Fruit fly (Drosophila melanogaster) whole organism, embryonic: ENCODE results near the gene cue.
A peak's percentile ranks its signal among the peaks of the same experiment; 100 is the strongest.

Experiments
- BEAF-32 ChIP-seq: fragments of 200-800 bp; sonication (Bioruptor generic); optimal IDR thresholded peaks from 3 replicates; lab custom pipeline; 2017; ENCODE audit warnings: missing biosample characterization, missing genetic modification characterization, mild to moderate bottlenecking, moderate library complexity, missing genetic modification reagents
- CG10959 ChIP-seq: fragments of 200-800 bp; sonication (Bioruptor generic); IDR thresholded peaks from 2 replicates; pipeline ENCODE4 v1.3.6; 2022; ENCODE audit warnings: missing biosample characterization, missing genetic modification characterization
- CG14710 ChIP-seq: fragments of 200-800 bp; sonication (Bioruptor generic); optimal IDR thresholded peaks from 3 replicates; lab custom pipeline; 2019; ENCODE audit warnings: missing biosample characterization, mild to moderate bottlenecking, missing genetic modification characterization, moderate library complexity
- CG1603 ChIP-seq: fragments of 200-800 bp; sonication (Bioruptor generic); optimal IDR thresholded peaks from 2 replicates; lab custom pipeline; 2019; ENCODE audit warnings: missing biosample characterization, mild to moderate bottlenecking, missing genetic modification characterization, moderate library complexity
- CG17385 ChIP-seq: fragments of 200-800 bp; sonication (Bioruptor generic); optimal IDR thresholded peaks from 3 replicates; lab custom pipeline; 2018; ENCODE audit warnings: missing biosample characterization, mild to moderate bottlenecking, missing genetic modification characterization
- CG2712 ChIP-seq: fragments of 200-800 bp; optimal IDR thresholded peaks from 3 replicates; lab custom pipeline; 2019; ENCODE audit warnings: missing biosample characterization, mild to moderate bottlenecking, missing genetic modification characterization, moderate library complexity
- CG30403 ChIP-seq: fragments of 200-800 bp; sonication (Bioruptor generic); optimal IDR thresholded peaks from 3 replicates; lab custom pipeline; 2016; ENCODE audit warnings: missing biosample characterization, missing genetic modification characterization
- CG31388 ChIP-seq: fragments of 200-800 bp; sonication (Bioruptor generic); optimal IDR thresholded peaks from 2 replicates; lab custom pipeline; 2016; ENCODE audit warnings: missing biosample characterization, missing genetic modification characterization
- CG3838 ChIP-seq: fragments of 200-800 bp; sonication (Bioruptor generic); optimal IDR thresholded peaks from 3 replicates; lab custom pipeline; 2016; ENCODE audit warnings: missing biosample characterization, missing genetic modification characterization
- CG43689 ChIP-seq: fragments of 200-800 bp; sonication (Bioruptor generic); IDR thresholded peaks from 2 replicates; pipeline ENCODE4 v1.3.6; 2022; ENCODE audit warnings: missing biosample characterization, missing genetic modification characterization
- CG4404 ChIP-seq: fragments of 200-800 bp; sonication (Bioruptor generic); IDR thresholded peaks from 2 replicates; pipeline ENCODE4 v1.3.6; 2022; ENCODE audit warnings: missing biosample characterization, missing genetic modification characterization
- CG6791 ChIP-seq: fragments of 200-800 bp; sonication (Bioruptor generic); IDR thresholded peaks from 3 replicates; pipeline ENCODE4 v1.3.6; 2022; ENCODE audit warnings: missing biosample characterization, missing genetic modification characterization; ENCODE audit not compliant: partially characterized antibody
- CG8281 ChIP-seq: fragments of 200-800 bp; sonication (Bioruptor generic); optimal IDR thresholded peaks from 2 replicates; lab custom pipeline; 2018; ENCODE audit warnings: missing biosample characterization, mild to moderate bottlenecking, missing genetic modification characterization, moderate library complexity
- Chrac-16 ChIP-seq: fragments of 200-800 bp; sonication (Bioruptor generic); optimal IDR thresholded peaks from 3 replicates; lab custom pipeline; 2016; ENCODE audit warnings: missing biosample characterization, missing genetic modification characterization
- D19A ChIP-seq: fragments of 200-800 bp; optimal IDR thresholded peaks from 3 replicates; lab custom pipeline; 2019; ENCODE audit warnings: missing biosample characterization, mild to moderate bottlenecking, missing genetic modification characterization, moderate library complexity
- Dip3 ChIP-seq: fragments of 200-800 bp; sonication (Bioruptor generic); optimal IDR thresholded peaks from 3 replicates; lab custom pipeline; 2016; ENCODE audit warnings: missing biosample characterization, missing genetic modification characterization
- Drgx ChIP-seq: fragments of 200-800 bp; sonication (Bioruptor generic); IDR thresholded peaks from 2 replicates; pipeline ENCODE4 v1.3.6; 2022; ENCODE audit warnings: missing biosample characterization, missing genetic modification characterization
- ERR ChIP-seq: fragments of 200-800 bp; sonication (Bioruptor generic); optimal IDR thresholded peaks from 2 replicates; lab custom pipeline; 2016; ENCODE audit warnings: missing biosample characterization, missing genetic modification characterization
- Fer1 ChIP-seq: fragments of 200-800 bp; sonication (Bioruptor generic); optimal IDR thresholded peaks from 2 replicates; lab custom pipeline; 2017; ENCODE audit warnings: missing biosample characterization, mild to moderate bottlenecking, missing genetic modification characterization
- MBD-R2 ChIP-seq: fragments of 200-800 bp; sonication (Bioruptor generic); IDR thresholded peaks from 2 replicates; pipeline ENCODE4 v1.3.6; 2022; ENCODE audit warnings: missing biosample characterization, missing genetic modification characterization
- Oli ChIP-seq: fragments of 200-800 bp; sonication (Bioruptor generic); optimal IDR thresholded peaks from 2 replicates; lab custom pipeline; 2018; ENCODE audit warnings: missing biosample characterization, mild to moderate bottlenecking, missing genetic modification characterization, moderate library complexity
- Spps ChIP-seq: fragments of 200-800 bp; sonication (Bioruptor generic); optimal IDR thresholded peaks from 2 replicates; lab custom pipeline; 2018; ENCODE audit warnings: missing biosample characterization, mild to moderate bottlenecking, missing genetic modification characterization
- Vsx1 ChIP-seq: fragments of 200-800 bp; sonication (Bioruptor generic); optimal IDR thresholded peaks from 2 replicates; lab custom pipeline; 2017; ENCODE audit warnings: missing biosample characterization, mild to moderate bottlenecking, missing genetic modification characterization, missing genetic modification reagents
- Xbp1 ChIP-seq: fragments of 200-800 bp; sonication (Bioruptor generic); optimal IDR thresholded peaks from 3 replicates; lab custom pipeline; 2016; ENCODE audit warnings: missing biosample characterization, mild to moderate bottlenecking, missing genetic modification characterization
- bigmax ChIP-seq: fragments of 200-800 bp; sonication (Bioruptor generic); optimal IDR thresholded peaks from 2 replicates; lab custom pipeline; 2018; ENCODE audit warnings: missing biosample characterization, mild to moderate bottlenecking, missing genetic modification characterization
- bsh ChIP-seq, 2 experiments: fragments of 200-800 bp; sonication (Bioruptor generic); optimal IDR thresholded peaks; 2 replicates each; lab custom pipeline; 2017 to 2018; ENCODE audit warnings: mild to moderate bottlenecking in 2 of 2, missing biosample characterization in 2 of 2, missing genetic modification characterization in 2 of 2, moderate library complexity in 1 of 2
- cato ChIP-seq: fragments of 200-800 bp; sonication (Bioruptor generic); optimal IDR thresholded peaks from 2 replicates; lab custom pipeline; 2016; ENCODE audit warnings: missing biosample characterization, missing genetic modification characterization, borderline replicate concordance
- ci ChIP-seq: fragments of 200-800 bp; sonication (Bioruptor generic); IDR thresholded peaks from 3 replicates; pipeline ENCODE4 v1.3.6; 2022; ENCODE audit warnings: missing biosample characterization, missing genetic modification characterization
- en ChIP-seq: fragments of 200-800 bp; sonication (Bioruptor generic); optimal IDR thresholded peaks from 2 replicates; lab custom pipeline; 2016; ENCODE audit warnings: missing biosample characterization, missing genetic modification characterization
- exex ChIP-seq: fragments of 200-800 bp; sonication (Bioruptor generic); optimal IDR thresholded peaks from 4 replicates; lab custom pipeline; 2018; ENCODE audit warnings: missing biosample characterization, mild to moderate bottlenecking, missing genetic modification characterization, moderate library complexity
- lab ChIP-seq: fragments of 200-800 bp; sonication (Bioruptor generic); optimal IDR thresholded peaks from 3 replicates; lab custom pipeline; 2017; ENCODE audit warnings: missing biosample characterization, missing genetic modification characterization, mild to moderate bottlenecking, moderate library complexity, missing genetic modification reagents
- lov ChIP-seq, 2 experiments: fragments of 200-800 bp in 1 of 2; fragments of >200 bp in 1 of 2; sonication (Bioruptor generic) in 1 of 2; IDR thresholded peaks in 1 of 2; optimal IDR thresholded peaks in 1 of 2; 2 replicates in 1 of 2; 3 replicates in 1 of 2; pipeline versions ENCODE4 v1.3.6 to Lab custom; 2017 to 2022; ENCODE audit warnings: missing biosample characterization in 1 of 2, missing genetic modification characterization in 1 of 2
- luna ChIP-seq: fragments of 200-800 bp; sonication (Bioruptor generic); optimal IDR thresholded peaks from 2 replicates; lab custom pipeline; 2016; ENCODE audit warnings: missing biosample characterization, missing genetic modification characterization
- odd ChIP-seq: fragments of 200-800 bp; sonication (Bioruptor generic); optimal IDR thresholded peaks from 2 replicates; lab custom pipeline; 2017; ENCODE audit warnings: missing biosample characterization, mild to moderate bottlenecking, missing genetic modification characterization
- phol ChIP-seq: fragments of 200-800 bp; sonication (Bioruptor generic); optimal IDR thresholded peaks from 3 replicates; lab custom pipeline; 2018; ENCODE audit warnings: missing biosample characterization, mild to moderate bottlenecking, missing genetic modification characterization, moderate library complexity
- pnt ChIP-seq: fragments of 200-800 bp; sonication (Bioruptor generic); optimal IDR thresholded peaks from 3 replicates; lab custom pipeline; 2016; ENCODE audit warnings: missing biosample characterization, missing genetic modification characterization
- prd ChIP-seq, 3 experiments: fragments of >200 bp in 2 of 3; fragments of 200-800 bp in 1 of 3; sonication (Bioruptor generic) in 1 of 3; optimal IDR thresholded peaks in 2 of 3; IDR thresholded peaks in 1 of 3; 2 replicates in 2 of 3; 3 replicates in 1 of 3; pipeline versions ENCODE4 v1.3.6 to Lab custom; 2017 to 2022; ENCODE audit warnings: missing biosample characterization in 1 of 3, missing genetic modification characterization in 1 of 3
- pzg ChIP-seq: fragments of 200-800 bp; sonication (Bioruptor generic); optimal IDR thresholded peaks from 3 replicates; lab custom pipeline; 2018; ENCODE audit warnings: missing biosample characterization, mild to moderate bottlenecking, missing genetic modification characterization, moderate library complexity
- repo ChIP-seq: fragments of 200-800 bp; sonication (Bioruptor generic); optimal IDR thresholded peaks from 2 replicates; lab custom pipeline; 2016; ENCODE audit warnings: missing biosample characterization, missing genetic modification characterization
- sima ChIP-seq: fragments of 200-800 bp; sonication (Bioruptor generic); optimal IDR thresholded peaks from 2 replicates; lab custom pipeline; 2016; ENCODE audit warnings: missing biosample characterization, missing genetic modification characterization
- slou ChIP-seq: fragments of 200-800 bp; sonication (Bioruptor generic); optimal IDR thresholded peaks from 3 replicates; lab custom pipeline; 2016; ENCODE audit warnings: missing biosample characterization, missing genetic modification characterization
- so ChIP-seq: fragments of 200-800 bp; sonication (Bioruptor generic); IDR thresholded peaks from 3 replicates; pipeline ENCODE4 v1.3.6; 2022; ENCODE audit warnings: missing biosample characterization, missing genetic modification characterization
- ssp ChIP-seq: fragments of 200-800 bp; sonication (Bioruptor generic); IDR thresholded peaks from 2 replicates; pipeline ENCODE4 v1.3.6; 2022; ENCODE audit warnings: missing biosample characterization, missing genetic modification characterization
- stwl ChIP-seq: fragments of 200-800 bp; sonication (Bioruptor generic); optimal IDR thresholded peaks from 3 replicates; lab custom pipeline; 2018; ENCODE audit warnings: missing biosample characterization, mild to moderate bottlenecking, missing genetic modification characterization, moderate library complexity
- tio ChIP-seq: fragments of 200-800 bp; sonication (Bioruptor generic); optimal IDR thresholded peaks from 2 replicates; lab custom pipeline; 2017; ENCODE audit warnings: missing biosample characterization, missing genetic modification characterization, inconsistent platforms
- trem ChIP-seq: fragments of 200-800 bp; optimal IDR thresholded peaks from 3 replicates; lab custom pipeline; 2019; ENCODE audit warnings: missing biosample characterization, mild to moderate bottlenecking, missing genetic modification characterization, moderate library complexity
- ttk ChIP-seq: fragments of 200-800 bp; sonication (Bioruptor generic); IDR thresholded peaks from 2 replicates; pipeline ENCODE4 v2.1.2; 2022; ENCODE audit warnings: missing biosample characterization, missing genetic modification characterization
- z ChIP-seq: fragments of 200-800 bp; sonication (Bioruptor generic); IDR thresholded peaks from 3 replicates; pipeline ENCODE4 v1.3.6; 2022; ENCODE audit warnings: missing biosample characterization, missing genetic modification characterization
- zf30C ChIP-seq: fragments of 200-800 bp; sonication (Bioruptor generic); optimal IDR thresholded peaks from 3 replicates; lab custom pipeline; 2018; ENCODE audit warnings: missing biosample characterization, mild to moderate bottlenecking, missing genetic modification characterization

The cue gene

dm6 chr3L:1558178-1558788, 41.2 kb upstream of the cue start, which contains the start of the genes Pex10 and CG12099 (continued):
- TF ChIP-seq BEAF-32 (GFP tag; lab: Kevin White, UChicago) (peak; percentile 97), odd (GFP tag; lab: Kevin White, UChicago) (no peak), ci (GFP tag; lab: Robert Waterston, UW) (peak; percentile 85), exex (tag; lab: Kevin White, UChicago) (no peak), en (GFP tag; lab: Kevin White, UChicago) (no peak), ttk (GFP tag; lab: Robert Waterston, UW) (peak; percentile 83), CG14710 (peak; percentile 94), Vsx1 (GFP tag; lab: Kevin White, UChicago) (no peak), zf30C (GFP tag; lab: Kevin White, UChicago) (no peak), Dip3 (GFP tag; lab: Kevin White, UChicago) (peak; percentile 73), phol (tag; lab: Kevin White, UChicago) (peak; percentile 100), Spps (tag; lab: Kevin White, UChicago) (peak; percentile 44), CG10959 (GFP tag; lab: Robert Waterston, UW) (peak; percentile 88), bsh (GFP tag; optimal IDR thresholded peaks at IDR 0.05; lab: Kevin White, UChicago) (peak in 1 of 2 experiments; percentile 81), lov (optimal IDR thresholded peaks at IDR 0.05; lab: Kevin White, UChicago) (no peak), lov (GFP tag; IDR thresholded peaks at IDR 0.05; lab: Robert Waterston, UW) (peak; percentile 87), CG3838 (GFP tag; lab: Kevin White, UChicago) (peak; percentile 59), MBD-R2 (GFP tag; lab: Robert Waterston, UW) (peak; percentile 92), tio (GFP tag; lab: Kevin White, UChicago) (no peak), Fer1 (GFP tag; lab: Kevin White, UChicago) (peak; percentile 80), CG31388 (GFP tag; lab: Kevin White, UChicago) (peak; percentile 64), CG17385 (GFP tag; lab: Kevin White, UChicago) (peak; percentile 76), pnt (GFP tag; lab: Kevin White, UChicago) (peak; percentile 65), cato (GFP tag; lab: Kevin White, UChicago) (peak; percentile 84), CG6791 (GFP tag; lab: Robert Waterston, UW) (peak; percentile 86), stwl (no peak), pzg (GFP tag; lab: Kevin White, UChicago) (peak; percentile 76), ssp (GFP tag; lab: Robert Waterston, UW) (peak; percentile 86), slou (peak; percentile 89), CG30403 (GFP tag; lab: Kevin White, UChicago) (peak; percentile 96), CG2712 (tag; lab: Kevin White, UChicago) (peak; percentile 93), luna (GFP tag; lab: Kevin White, UChicago) (no peak), so (GFP tag; lab: Robert Waterston, UW) (peak; percentile 86), repo (GFP tag; lab: Kevin White, UChicago) (no peak), CG8281 (tag; lab: Kevin White, UChicago) (no peak), Oli (peak; percentile 73), CG1603 (tag; lab: Kevin White, UChicago) (peak; percentile 80), Chrac-16 (GFP tag; lab: Kevin White, UChicago) (peak; percentile 91), z (no peak), CG43689 (GFP tag; lab: Robert Waterston, UW) (peak; percentile 69; the same call in 1 of the 2 replicates), trem (tag; lab: Kevin White, UChicago) (peak; percentile 92), bigmax (GFP tag; lab: Kevin White, UChicago) (no peak), CG4404 (peak; percentile 95), prd (optimal IDR thresholded peaks at IDR 0.05; lab: Kevin White, UChicago) (no peak), prd (GFP tag; IDR thresholded peaks at IDR 0.05; lab: Robert Waterston, UW) (peak; percentile 96), Xbp1 (peak; percentile 94), sima (GFP tag; lab: Kevin White, UChicago) (no peak), ERR (GFP tag; lab: Kevin White, UChicago) (peak; percentile 46), Drgx (peak; percentile 82), lab (peak; percentile 91), D19A (tag; lab: Kevin White, UChicago) (no peak)
